Fruit fly (Drosophila melanogaster): ENCODE data around the gene Nrx-1.

The Nrx-1 gene

DNA sequence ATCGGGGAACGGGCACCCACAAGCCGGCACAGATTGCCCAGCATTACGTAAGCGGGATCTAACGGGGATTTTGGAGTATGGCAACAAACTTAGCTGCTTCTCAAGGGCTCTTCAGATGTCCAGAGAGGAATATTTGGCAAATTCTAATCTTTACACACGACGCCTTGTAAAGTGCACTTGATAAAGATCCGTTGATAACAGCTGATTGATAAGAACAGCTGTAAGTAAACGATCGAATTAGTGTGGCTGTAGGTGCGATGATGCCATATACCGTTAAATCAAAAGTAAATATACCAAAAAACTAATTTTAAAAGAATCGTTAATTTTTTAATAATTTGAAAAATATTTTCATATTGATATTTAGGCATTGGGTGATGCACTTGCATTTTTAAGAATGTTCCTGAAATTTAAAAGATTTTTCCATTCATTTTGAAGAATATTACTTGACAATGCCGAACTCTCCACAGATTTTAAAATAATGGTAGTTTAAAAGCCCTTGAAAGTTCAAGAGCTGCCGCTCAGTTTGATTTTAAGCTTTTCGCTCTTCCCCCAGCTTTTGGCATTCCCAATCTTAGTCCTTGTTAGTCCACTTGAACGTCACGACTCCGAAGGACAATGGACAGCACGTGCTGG is at the start of gene Nrx-1, which contains the start of gene CG5377:
TSS of gene Nrx-1 (plus strand) at position 574 of the 633 bp plus-strand sequence.
TSS of gene CG5377 (minus strand) at position 219 of the 633 bp plus-strand sequence.
- TF ChIP-seq CG34422 (GFP tag; IDR thresholded peaks at IDR 0.05) (peak; percentile 6; the same call in 1 of the 3 replicates), CoRest (tag; optimal IDR thresholded peaks at IDR 0.05) (peak; percentile 6), pnt (GFP tag; optimal IDR thresholded peaks at IDR 0.05) (no peak), CTCF (GFP tag; optimal IDR thresholded peaks at IDR 0.05) (no peak), Dp (GFP tag; optimal IDR thresholded peaks at IDR 0.05) (peak; percentile 60), trh (GFP tag; optimal IDR thresholded peaks at IDR 0.05) (no peak), Poxn (GFP tag; IDR thresholded peaks at IDR 0.05) (no peak), gfzf (GFP tag; optimal IDR thresholded peaks at IDR 0.05) (peak; percentile 65), unpg (GFP tag; optimal IDR thresholded peaks at IDR 0.05) (no peak), CG1603 (tag; optimal IDR thresholded peaks at IDR 0.05) (peak; percentile 27), MBD-R2 (GFP tag; IDR thresholded peaks at IDR 0.05) (peak; percentile 74), CG1792 (GFP tag; optimal IDR thresholded peaks at IDR 0.05) (no peak), exex (tag; optimal IDR thresholded peaks at IDR 0.05) (no peak), Xrp1 (GFP tag; IDR thresholded peaks at IDR 0.05) (no peak), crp (GFP tag; optimal IDR thresholded peaks at IDR 0.05) (peak; percentile 51 to 92), bab2 (GFP tag; optimal IDR thresholded peaks at IDR 0.05) (no peak), Tbp (GFP tag; optimal IDR thresholded peaks at IDR 0.05) (no peak), phol (tag; optimal IDR thresholded peaks at IDR 0.05) (peak; percentile 21), Pdp1 (GFP tag; optimal IDR thresholded peaks at IDR 0.05) (peak in 1 of 2 experiments; percentile 78), CG9609 (GFP tag; optimal IDR thresholded peaks at IDR 0.05) (no peak), trem (tag; optimal IDR thresholded peaks at IDR 0.05) (peak; percentile 23), onecut (GFP tag; IDR thresholded peaks at IDR 0.05) (no peak), CG8281 (tag; optimal IDR thresholded peaks at IDR 0.05) (no peak), Dll (GFP tag; IDR thresholded peaks at IDR 0.05; ENCODE audit: partially characterized antibody) (peak; percentile 45; the same call in 1 of the 4 replicates), CG17802 (tag; optimal IDR thresholded peaks at IDR 0.05) (no peak), HLHmδ (GFP tag; optimal IDR thresholded peaks at IDR 0.05) (no peak), CG4707 (GFP tag; optimal IDR thresholded peaks at IDR 0.05) (no peak), chinmo (GFP tag; IDR thresholded peaks at IDR 0.05; ENCODE audit: partially characterized antibody) (peak; percentile 68; the same call in 1 of the 4 replicates), CG9797 (GFP tag; optimal IDR thresholded peaks at IDR 0.05) (peak; percentile 74), CG34224 (GFP tag; IDR thresholded peaks at IDR 0.05; ENCODE audit: partially characterized antibody) (peak; percentile 35; the same call in 1 of the 3 replicates), HmgZ (tag; optimal IDR thresholded peaks at IDR 0.05) (no peak), Scr (GFP tag; IDR thresholded peaks at IDR 0.05; ENCODE audit: partially characterized antibody) (peak; percentile 24; the same call in 1 of the 2 replicates), CG11504 (tag; optimal IDR thresholded peaks at IDR 0.05) (no peak), gsb-n (tag; optimal IDR thresholded peaks at IDR 0.05) (no peak), CG31388 (GFP tag; optimal IDR thresholded peaks at IDR 0.05) (no peak), E2f2 (GFP tag; IDR thresholded peaks at IDR 0.05) (peak; percentile 59), Myb (GFP tag; optimal IDR thresholded peaks at IDR 0.05) (peak; percentile 53), CG3838 (GFP tag; optimal IDR thresholded peaks at IDR 0.05) (no peak), unc-4 (GFP tag; IDR thresholded peaks at IDR 0.05; ENCODE audit: partially characterized antibody) (0 out of 2 replicates have a peak, but pooled peaks have one; percentile 22), CG12299 (tag; optimal IDR thresholded peaks at IDR 0.05) (no peak), CG12744 (GFP tag; optimal IDR thresholded peaks at IDR 0.05) (no peak), tna (GFP tag; IDR thresholded peaks at IDR 0.05; ENCODE audit: partially characterized antibody) (no peak), grn (GFP tag; optimal IDR thresholded peaks at IDR 0.05) (peak; percentile 92), sna (GFP tag; IDR thresholded peaks at IDR 0.05; ENCODE audit: partially characterized antibody) (0 out of 2 replicates have a peak, but pooled peaks have one; percentile 17), BEAF-32 (GFP tag; optimal IDR thresholded peaks at IDR 0.05) (peak; percentile 7), ro (GFP tag; IDR thresholded peaks at IDR 0.05) (no peak), pzg (GFP tag; optimal IDR thresholded peaks at IDR 0.05) (peak; percentile 43), CG14710 (tag; optimal IDR thresholded peaks at IDR 0.05) (peak; percentile 77)

Measured in whole organism, embryonic.